Fruit fly (Drosophila melanogaster) whole organism, embryonic: ENCODE results near the gene mahe.

Experiments
- Ada2b ChIP-seq: fragments of 200-800 bp; sonication (Bioruptor generic); IDR thresholded peaks from 2 replicates; pipeline ENCODE4 v1.3.6; 2022; ENCODE audit warnings: missing biosample characterization, missing genetic modification characterization
- Adf1 ChIP-seq: fragments of 200-800 bp; sonication (Bioruptor generic); IDR thresholded peaks from 2 replicates; pipeline ENCODE4 v1.3.6; 2022; ENCODE audit warnings: missing biosample characterization, missing genetic modification characterization
- Atf6 ChIP-seq: fragments of 200-800 bp; sonication (Bioruptor generic); IDR thresholded peaks from 2 replicates; pipeline ENCODE4 v1.3.6; 2022; ENCODE audit warnings: missing biosample characterization, missing genetic modification characterization
- Awh ChIP-seq: fragments of 200-800 bp; sonication (Bioruptor generic); IDR thresholded peaks from 2 replicates; pipeline ENCODE4, ENCODE4 v1.3.6; 2022; ENCODE audit warnings: missing biosample characterization, missing genetic modification characterization
- CG11723 ChIP-seq: fragments of 200-800 bp; sonication (Bioruptor generic); optimal IDR thresholded peaks from 2 replicates; lab custom pipeline; 2017; ENCODE audit warnings: missing biosample characterization, mild to moderate bottlenecking, missing genetic modification characterization
- CG12299 ChIP-seq: fragments of 200-800 bp; sonication (Bioruptor generic); optimal IDR thresholded peaks from 2 replicates; lab custom pipeline; 2018; ENCODE audit warnings: missing biosample characterization, mild to moderate bottlenecking, missing genetic modification characterization
- CG13296 ChIP-seq: fragments of 200-800 bp; sonication (Bioruptor generic); optimal IDR thresholded peaks from 3 replicates; lab custom pipeline; 2018; ENCODE audit warnings: missing biosample characterization, mild to moderate bottlenecking, missing genetic modification characterization
- CG15011 ChIP-seq: fragments of 200-800 bp; sonication (Bioruptor generic); optimal IDR thresholded peaks from 3 replicates; lab custom pipeline; 2018; ENCODE audit warnings: missing biosample characterization, mild to moderate bottlenecking, missing genetic modification characterization
- CG2712 ChIP-seq: fragments of 200-800 bp; optimal IDR thresholded peaks from 3 replicates; lab custom pipeline; 2019; ENCODE audit warnings: missing biosample characterization, mild to moderate bottlenecking, missing genetic modification characterization, moderate library complexity
- CG3163 ChIP-seq: fragments of 200-800 bp; sonication (Bioruptor generic); optimal IDR thresholded peaks from 3 replicates; lab custom pipeline; 2016; ENCODE audit warnings: missing biosample characterization, missing genetic modification characterization
- CG33213 ChIP-seq: fragments of 200-800 bp; sonication (Bioruptor generic); optimal IDR thresholded peaks from 3 replicates; lab custom pipeline; 2016; ENCODE audit warnings: missing biosample characterization, missing genetic modification characterization
- CG4820 ChIP-seq: fragments of 200-800 bp; sonication (Bioruptor generic); optimal IDR thresholded peaks from 3 replicates; lab custom pipeline; 2016; ENCODE audit warnings: missing biosample characterization, missing genetic modification characterization
- CG5245 ChIP-seq: fragments of 200-800 bp; sonication (Bioruptor generic); optimal IDR thresholded peaks from 3 replicates; lab custom pipeline; 2016; ENCODE audit warnings: missing biosample characterization, missing genetic modification characterization
- CG8478 ChIP-seq: fragments of >200 bp; optimal IDR thresholded peaks from 2 replicates; lab custom pipeline; 2018
- Chrac-16 ChIP-seq: fragments of 200-800 bp; sonication (Bioruptor generic); optimal IDR thresholded peaks from 3 replicates; lab custom pipeline; 2016; ENCODE audit warnings: missing biosample characterization, missing genetic modification characterization
- Dek ChIP-seq: fragments of 200-800 bp; sonication (Bioruptor generic); optimal IDR thresholded peaks from 3 replicates; lab custom pipeline; 2019; ENCODE audit warnings: missing biosample characterization, mild to moderate bottlenecking, missing genetic modification characterization, moderate library complexity
- Dll ChIP-seq: fragments of 200-800 bp; sonication (Bioruptor generic); IDR thresholded peaks from 4 replicates; pipeline ENCODE4 v1.3.6; 2022; ENCODE audit warnings: missing biosample characterization, missing genetic modification characterization; ENCODE audit not compliant: partially characterized antibody
- Dref ChIP-seq: fragments of 200-800 bp; sonication (Bioruptor generic); IDR thresholded peaks from 2 replicates; pipeline ENCODE4 v1.3.6; 2022; ENCODE audit warnings: missing biosample characterization, missing genetic modification characterization
- Ets97D ChIP-seq: fragments of 200-800 bp; sonication (Bioruptor generic); optimal IDR thresholded peaks from 3 replicates; lab custom pipeline; 2016; ENCODE audit warnings: missing biosample characterization, missing genetic modification characterization
- GATAe ChIP-seq: fragments of 200-800 bp; sonication (Bioruptor generic); conservative IDR thresholded peaks from 2 replicates; pipeline ENCODE4 v1.3.6; 2022; ENCODE audit warnings: missing biosample characterization, missing genetic modification characterization
- HLH3B ChIP-seq: fragments of 200-800 bp; sonication (Bioruptor generic); IDR thresholded peaks from 2 replicates; pipeline ENCODE4 v1.3.6; 2022; ENCODE audit warnings: missing biosample characterization, missing genetic modification characterization
- Hmx ChIP-seq: fragments of 200-800 bp; sonication (Bioruptor generic); optimal IDR thresholded peaks from 2 replicates; lab custom pipeline; 2016; ENCODE audit warnings: missing biosample characterization, missing genetic modification characterization
- Hsf ChIP-seq: fragments of 200-800 bp; sonication (Bioruptor generic); optimal IDR thresholded peaks from 3 replicates; lab custom pipeline; 2016; ENCODE audit warnings: missing biosample characterization, missing genetic modification characterization
- MESR4 ChIP-seq: fragments of 200-800 bp; sonication (Bioruptor generic); optimal IDR thresholded peaks from 2 replicates; lab custom pipeline; 2018; ENCODE audit warnings: missing biosample characterization, mild to moderate bottlenecking, missing genetic modification characterization, moderate library complexity
- Med ChIP-seq: fragments of 200-800 bp; sonication (Bioruptor generic); peaks from one replicate; lab custom pipeline; 2016; ENCODE audit warnings: missing biosample characterization, missing genetic modification characterization, mild to moderate bottlenecking, inconsistent platforms, moderate library complexity
- Mes4 ChIP-seq: fragments of 200-800 bp; sonication (Bioruptor generic); optimal IDR thresholded peaks from 2 replicates; lab custom pipeline; 2016; ENCODE audit warnings: missing biosample characterization, missing genetic modification characterization
- Nf-YC ChIP-seq: fragments of 200-800 bp; optimal IDR thresholded peaks from 3 replicates; lab custom pipeline; 2019; ENCODE audit warnings: missing biosample characterization, mild to moderate bottlenecking, missing genetic modification characterization, moderate library complexity
- Opbp ChIP-seq: fragments of 200-800 bp; sonication (Bioruptor generic); IDR thresholded peaks from 3 replicates; pipeline ENCODE4 v1.3.6; 2022; ENCODE audit warnings: missing biosample characterization, missing genetic modification characterization; ENCODE audit not compliant: partially characterized antibody
- Scr ChIP-seq: fragments of 200-800 bp; sonication (Bioruptor generic); IDR thresholded peaks from 2 replicates; pipeline ENCODE4 v1.3.6; 2022; ENCODE audit warnings: missing biosample characterization, missing genetic modification characterization; ENCODE audit not compliant: partially characterized antibody
- Side ChIP-seq: fragments of 200-800 bp; sonication (Bioruptor generic); optimal IDR thresholded peaks from 2 replicates; lab custom pipeline; 2016; ENCODE audit warnings: missing biosample characterization, missing genetic modification characterization
- TFAM ChIP-seq: fragments of 200-800 bp; sonication (Bioruptor generic); optimal IDR thresholded peaks from 2 replicates; lab custom pipeline; 2017; ENCODE audit warnings: missing biosample characterization, missing genetic modification characterization, inconsistent platforms
- Trl ChIP-seq, 3 experiments: fragments of >200 bp in 2 of 3; fragments of 200-800 bp in 1 of 3; sonication (Bioruptor generic) in 1 of 3; optimal IDR thresholded peaks; 2 replicates in 1 of 3; 3 replicates in 2 of 3; lab custom pipeline; 2016 to 2017; ENCODE audit warnings: missing biosample characterization in 1 of 3, missing genetic modification characterization in 1 of 3
- Xrp1 ChIP-seq: fragments of 200-800 bp; sonication (Bioruptor generic); IDR thresholded peaks from 2 replicates; pipeline ENCODE4 v1.3.6; 2022; ENCODE audit warnings: missing biosample characterization, missing genetic modification characterization
- abd-A ChIP-seq: fragments of 200-800 bp; sonication (Bioruptor generic); optimal IDR thresholded peaks from 3 replicates; lab custom pipeline; 2019; ENCODE audit warnings: missing biosample characterization, mild to moderate bottlenecking, missing genetic modification characterization, moderate library complexity
- chif ChIP-seq, 2 experiments: fragments of 200-800 bp; sonication (Bioruptor generic); optimal IDR thresholded peaks; 3 replicates each; lab custom pipeline; 2016; ENCODE audit warnings: missing biosample characterization in 2 of 2, missing genetic modification characterization in 2 of 2
- cwo ChIP-seq: fragments of 200-800 bp; sonication (Bioruptor generic); optimal IDR thresholded peaks from 3 replicates; lab custom pipeline; 2017; ENCODE audit warnings: missing biosample characterization, missing genetic modification characterization, mild to moderate bottlenecking, moderate library complexity, missing genetic modification reagents
- da ChIP-seq: fragments of 200-800 bp; sonication (Bioruptor generic); optimal IDR thresholded peaks from 2 replicates; lab custom pipeline; 2016; ENCODE audit warnings: missing biosample characterization, missing genetic modification characterization
- hkb ChIP-seq, 2 experiments: fragments of 200-800 bp in 1 of 2; fragments of >200 bp in 1 of 2; sonication (Bioruptor generic) in 1 of 2; IDR thresholded peaks in 1 of 2; optimal IDR thresholded peaks in 1 of 2; 2 replicates each; pipeline versions ENCODE4 v1.3.6 to Lab custom; 2017 to 2022; ENCODE audit warnings: missing biosample characterization in 1 of 2, missing genetic modification characterization in 1 of 2
- maf-S ChIP-seq: fragments of 200-800 bp; sonication (Bioruptor generic); optimal IDR thresholded peaks from 2 replicates; lab custom pipeline; 2016; ENCODE audit warnings: missing biosample characterization, missing genetic modification characterization
- nau ChIP-seq: fragments of 200-800 bp; sonication (Bioruptor generic); optimal IDR thresholded peaks from 3 replicates; lab custom pipeline; 2017; ENCODE audit warnings: missing biosample characterization, mild to moderate bottlenecking, missing genetic modification characterization, missing genetic modification reagents
- nmo ChIP-seq: fragments of 200-800 bp; sonication (Bioruptor generic); optimal IDR thresholded peaks from 2 replicates; lab custom pipeline; 2018; ENCODE audit warnings: missing biosample characterization, mild to moderate bottlenecking, missing genetic modification characterization, moderate library complexity
- sens ChIP-seq: fragments of 200-800 bp; sonication (Bioruptor generic); peaks from one replicate; lab custom pipeline; 2016; ENCODE audit warnings: missing biosample characterization, missing genetic modification characterization
- slbo ChIP-seq: fragments of 200-800 bp; sonication (Bioruptor generic); IDR thresholded peaks from 2 replicates; pipeline ENCODE4 v1.3.6; 2022; ENCODE audit warnings: missing biosample characterization, missing genetic modification characterization
- slou ChIP-seq: fragments of 200-800 bp; sonication (Bioruptor generic); optimal IDR thresholded peaks from 3 replicates; lab custom pipeline; 2016; ENCODE audit warnings: missing biosample characterization, missing genetic modification characterization
- vnd ChIP-seq: fragments of 200-800 bp; sonication (Bioruptor generic); IDR thresholded peaks from 3 replicates; pipeline ENCODE4 v1.3.6; 2022; ENCODE audit warnings: missing biosample characterization, missing genetic modification characterization; ENCODE audit not compliant: partially characterized antibody
- zen ChIP-seq: fragments of 200-800 bp; sonication (Bioruptor generic); optimal IDR thresholded peaks from 3 replicates; lab custom pipeline; 2018; ENCODE audit warnings: missing biosample characterization, mild to moderate bottlenecking, missing genetic modification characterization, moderate library complexity
- zf30C ChIP-seq: fragments of 200-800 bp; sonication (Bioruptor generic); optimal IDR thresholded peaks from 3 replicates; lab custom pipeline; 2018; ENCODE audit warnings: missing biosample characterization, mild to moderate bottlenecking, missing genetic modification characterization

mahe gene

DNA sequence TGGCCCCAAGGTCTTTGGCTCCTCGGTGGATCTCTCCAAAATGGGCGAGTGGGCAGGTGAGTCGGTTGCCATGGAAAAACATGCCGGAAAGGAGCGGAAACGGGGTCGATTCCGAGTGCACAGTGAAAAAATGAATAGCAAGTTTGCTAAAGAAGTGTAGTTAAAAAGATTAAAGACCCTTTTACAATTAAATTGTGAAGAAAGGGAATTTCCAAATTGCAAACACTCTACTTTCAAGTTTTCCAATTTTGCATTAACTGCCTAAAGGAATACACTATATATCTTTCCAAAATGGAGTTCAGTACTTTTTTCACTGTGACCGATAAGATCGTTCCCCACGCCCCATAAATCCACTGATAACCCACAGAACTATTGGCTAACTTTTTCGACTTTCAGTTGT, 21.7 kb downstream of the mahe start (continued):
- TF ChIP-seq maf-S (GFP tag; lab: Kevin White, UChicago) = no peak
- no peak for TF ChIP-seq Awh (GFP tag; lab: Robert Waterston, UW)
- no peak for TF ChIP-seq Chrac-16 (GFP tag; lab: Kevin White, UChicago)
- TF ChIP-seq HLH3B = 0 out of 2 replicates have a peak, but pooled peaks have one; percentile 25
- peak; percentile 7 for TF ChIP-seq CG2712 (tag; lab: Kevin White, UChicago)
- TF ChIP-seq Mes4 (GFP tag; lab: Kevin White, UChicago) = no peak
- peak; percentile 5 for TF ChIP-seq CG4820 (GFP tag; lab: Kevin White, UChicago)
- TF ChIP-seq MESR4 (GFP tag; lab: Kevin White, UChicago) = no peak
- TF ChIP-seq TFAM = no peak
- peak; percentile 56; the same call in 1 of the 2 replicates for TF ChIP-seq Xrp1 (GFP tag; lab: Robert Waterston, UW)
- no peak for TF ChIP-seq CG3163 (GFP tag; lab: Kevin White, UChicago)
- no peak for TF ChIP-seq nau
- no peak for TF ChIP-seq slou
- no peak for TF ChIP-seq Hmx (GFP tag; lab: Kevin White, UChicago)
- no peak for TF ChIP-seq da (GFP tag; lab: Kevin White, UChicago)
- TF ChIP-seq Side (GFP tag; lab: Kevin White, UChicago) = no peak
- no peak for TF ChIP-seq Ets97D (GFP tag; lab: Kevin White, UChicago)
- TF ChIP-seq Dll (GFP tag; lab: Robert Waterston, UW) = no peak
- no peak for TF ChIP-seq CG8478 (lab: Kevin White, UChicago)
- TF ChIP-seq vnd = no peak
- TF ChIP-seq chif (GFP tag; optimal IDR thresholded peaks at IDR 0.05; lab: Kevin White, UChicago) = no peak
- no peak for TF ChIP-seq CG13296 (GFP tag; lab: Kevin White, UChicago)
- TF ChIP-seq zf30C (GFP tag; lab: Kevin White, UChicago) = peak; percentile 18
- TF ChIP-seq abd-A (tag; lab: Kevin White, UChicago) = no peak

dm6 chrX:7909069-7909389, 22.2 kb downstream of the mahe start:
- TF ChIP-seq Med (GFP tag; lab: Kevin White, UChicago) = no peak
- TF ChIP-seq CG5245 (GFP tag; lab: Kevin White, UChicago) = no peak
- TF ChIP-seq Dek (tag; lab: Kevin White, UChicago) = no peak
- no peak for TF ChIP-seq sens (GFP tag; lab: Kevin White, UChicago)
- TF ChIP-seq abd-A (tag; lab: Kevin White, UChicago) = no peak
- TF ChIP-seq Dref (GFP tag; lab: Robert Waterston, UW) = 0 out of 2 replicates have a peak, but pooled peaks have one; percentile 1
- no peak for TF ChIP-seq Opbp (GFP tag; lab: Robert Waterston, UW)
- no peak for TF ChIP-seq zen (tag; lab: Kevin White, UChicago)
- TF ChIP-seq Adf1 (GFP tag; lab: Robert Waterston, UW) = peak; percentile 5
- TF ChIP-seq Nf-YC = no peak
- TF ChIP-seq nmo (GFP tag; lab: Kevin White, UChicago) = no peak

dm6 chrX:7908239-7909068, 22.7 kb downstream of the mahe start, which contains the start of the genes dpr14 and spidey:
TSS of gene dpr14 (minus strand) at chrX:7908286.
TSS of gene spidey (plus strand) at chrX:7908931.
- TF ChIP-seq slbo (GFP tag; lab: Robert Waterston, UW) = peak; percentile 94
- peak; percentile 65 for TF ChIP-seq Hmx (GFP tag; lab: Kevin White, UChicago)
- TF ChIP-seq Trl (optimal IDR thresholded peaks at IDR 0.05; lab: Kevin White, UChicago) = peak in 1 of 2 experiments; percentile 19
- peak; percentile 87 for TF ChIP-seq Trl (GFP tag; optimal IDR thresholded peaks at IDR 0.05; lab: Kevin White, UChicago)
- peak; percentile 87 for TF ChIP-seq cwo
- TF ChIP-seq CG13296 (GFP tag; lab: Kevin White, UChicago) = peak; percentile 92
- no peak for TF ChIP-seq hkb (optimal IDR thresholded peaks at IDR 0.05; lab: Kevin White, UChicago)
- TF ChIP-seq hkb (GFP tag; IDR thresholded peaks at IDR 0.05; lab: Robert Waterston, UW) = peak; percentile 94
- TF ChIP-seq Scr = peak; percentile 55
- TF ChIP-seq Atf6 (GFP tag; lab: Robert Waterston, UW) = peak; percentile 91
- peak; percentile 93 for TF ChIP-seq GATAe
- peak; percentile 88 for TF ChIP-seq CG12299 (tag; lab: Kevin White, UChicago)
- TF ChIP-seq Ada2b (GFP tag; lab: Robert Waterston, UW) = peak; percentile 89
- peak; percentile 80 for TF ChIP-seq CG33213 (GFP tag; lab: Kevin White, UChicago)
- TF ChIP-seq CG15011 (GFP tag; lab: Kevin White, UChicago) = peak; percentile 87
- peak; percentile 88 for TF ChIP-seq Hsf (GFP tag; lab: Kevin White, UChicago)
- TF ChIP-seq CG11723 (GFP tag; lab: Kevin White, UChicago) = peak; percentile 80
